Fruit fly (Drosophila melanogaster) whole organism, pupa: ENCODE data around the gene CG12480.

Experiments used
- CG10348 ChIP-seq: fragments of 200-800 bp; sonication (Bioruptor generic); IDR thresholded peaks from 2 replicates; pipeline ENCODE4 v1.3.6; 2022; ENCODE audit warnings: missing biosample characterization, missing genetic modification characterization
- CG14655 ChIP-seq: fragments of 200-800 bp; sonication (Bioruptor generic); optimal IDR thresholded peaks from 3 replicates; lab custom pipeline; 2017; ENCODE audit warnings: mild to moderate bottlenecking, missing biosample characterization, missing genetic modification reagents, missing genetic modification characterization
- CG4496 ChIP-seq: fragments of 200-800 bp; sonication (Bioruptor generic); IDR thresholded peaks from 3 replicates; pipeline ENCODE4 v1.3.6; 2022; ENCODE audit warnings: missing biosample characterization, missing genetic modification characterization
- CG8159 ChIP-seq: fragments of 200-800 bp; sonication (Bioruptor generic); optimal IDR thresholded peaks from 3 replicates; lab custom pipeline; 2018; ENCODE audit warnings: missing biosample characterization, mild to moderate bottlenecking, missing genetic modification characterization, moderate library complexity
- CG9948 ChIP-seq: fragments of 200-800 bp; sonication (Bioruptor generic); optimal IDR thresholded peaks from 2 replicates; lab custom pipeline; 2018; ENCODE audit warnings: missing biosample characterization, mild to moderate bottlenecking, missing genetic modification characterization, moderate library complexity
- D1 ChIP-seq: fragments of 200-800 bp; sonication (Bioruptor generic); optimal IDR thresholded peaks from 2 replicates; lab custom pipeline; 2018; ENCODE audit warnings: missing biosample characterization, mild to moderate bottlenecking, missing genetic modification characterization, moderate library complexity

DNA sequence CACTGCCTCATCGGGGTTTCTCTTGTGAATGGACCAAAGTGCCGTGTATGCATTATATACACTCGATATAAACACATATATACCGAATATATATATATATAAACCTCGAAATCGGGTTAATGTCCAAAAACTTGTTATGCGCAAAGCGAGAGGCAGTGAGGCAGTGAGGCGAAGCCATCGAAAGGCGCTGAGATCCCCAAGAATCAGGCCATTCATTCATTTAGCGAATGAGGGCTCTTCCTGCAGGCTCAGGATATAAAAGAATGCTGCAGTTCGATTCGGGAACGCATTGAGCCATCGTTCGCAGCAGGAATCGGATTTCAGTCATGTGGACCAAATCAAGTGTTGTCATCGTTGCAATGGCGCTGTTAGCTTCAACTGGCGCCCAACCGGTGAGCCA is 17.6 kb downstream of the CG12480 start, which contains the start of gene CG12481:
- no peak for TF ChIP-seq CG8159 (tag; lab: Kevin White, UChicago)
- TF ChIP-seq D1: no peak
- no peak for TF ChIP-seq CG4496 (GFP tag; lab: Robert Waterston, UW)
- no peak for TF ChIP-seq CG10348
- TF ChIP-seq CG14655 (GFP tag; lab: Kevin White, UChicago): no peak
- no peak for TF ChIP-seq CG9948
